Worm (Caenorhabditis elegans) whole organism, L2 larva: ENCODE results near the gene R08B4.3.

ENCODE experiments used
- C34F6.9 ChIP-seq: fragments of 150-350 bp; optimal IDR thresholded peaks from 2 replicates; lab custom pipeline; 2014; ENCODE audit warnings: missing biosample characterization, missing genetic modification characterization
- F13H6.1 ChIP-seq: sonication (generic microtip); optimal IDR thresholded peaks from 2 replicates; lab custom pipeline; 2016; ENCODE audit warnings: missing genetic modification characterization, missing compliant biosample characterization
- R02D3.7 ChIP-seq: fragments of 150-350 bp; optimal IDR thresholded peaks from 2 replicates; lab custom pipeline; 2014; ENCODE audit warnings: missing biosample characterization, missing genetic modification characterization
- alr-1 ChIP-seq: fragments of 150-350 bp; optimal IDR thresholded peaks from 2 replicates; lab custom pipeline; 2014; ENCODE audit warnings: missing biosample characterization, missing genetic modification characterization
- aly-2 ChIP-seq: fragments of 150-350 bp; optimal IDR thresholded peaks from 2 replicates; lab custom pipeline; 2014; ENCODE audit warnings: missing biosample characterization, missing genetic modification characterization
- blmp-1 ChIP-seq: sonication (generic microtip); optimal IDR thresholded peaks from 2 replicates; lab custom pipeline; 2017; ENCODE audit warnings: missing genetic modification characterization, mild to moderate bottlenecking, missing compliant biosample characterization, antibody characterized with exemption, moderate library complexity; ENCODE audit not compliant: insufficient read depth
- ceh-16 ChIP-seq: fragments of 150-350 bp; optimal IDR thresholded peaks from 2 replicates; lab custom pipeline; 2014; ENCODE audit warnings: missing biosample characterization, missing genetic modification characterization
- ceh-82 ChIP-seq: fragments of 150-350 bp; optimal IDR thresholded peaks from 2 replicates; lab custom pipeline; 2014; ENCODE audit warnings: missing biosample characterization, missing genetic modification characterization
- crh-2 ChIP-seq: sonication (generic microtip); optimal IDR thresholded peaks from 2 replicates; lab custom pipeline; 2017; ENCODE audit warnings: missing biosample characterization, missing genetic modification characterization
- egl-27 ChIP-seq: sonication (generic microtip); optimal IDR thresholded peaks from 3 replicates; lab custom pipeline; 2017; ENCODE audit warnings: missing biosample characterization, missing genetic modification reagents, missing genetic modification characterization
- elt-1 ChIP-seq: fragments of 150-350 bp; optimal IDR thresholded peaks from 2 replicates; lab custom pipeline; 2014; ENCODE audit warnings: missing biosample characterization, missing genetic modification characterization
- elt-3 ChIP-seq: sonication (generic microtip); optimal IDR thresholded peaks from 2 replicates; lab custom pipeline; 2017; ENCODE audit warnings: missing biosample characterization, missing genetic modification characterization
- fos-1 ChIP-seq: fragments of 150-350 bp; optimal IDR thresholded peaks from 2 replicates; lab custom pipeline; 2014; ENCODE audit warnings: missing biosample characterization, missing genetic modification characterization
- gmeb-1 ChIP-seq: fragments of 150-350 bp; optimal IDR thresholded peaks from 2 replicates; lab custom pipeline; 2014; ENCODE audit warnings: missing biosample characterization, missing genetic modification characterization
- lin-11 ChIP-seq: fragments of 150-350 bp; sonication (generic microtip); optimal IDR thresholded peaks from 2 replicates; lab custom pipeline; 2014; ENCODE audit warnings: missing biosample characterization, missing genetic modification characterization, inconsistent platforms, mixed read lengths
- lin-13 ChIP-seq: fragments of 150-350 bp; optimal IDR thresholded peaks from 2 replicates; lab custom pipeline; 2014; ENCODE audit warnings: missing biosample characterization, missing genetic modification reagents, missing genetic modification characterization
- lsy-2 ChIP-seq, 2 experiments: fragments of 150-350 bp in 1 of 2; sonication (generic microtip) in 1 of 2; optimal IDR thresholded peaks; 2 replicates each; lab custom pipeline; 2014 to 2017; ENCODE audit warnings: missing biosample characterization in 2 of 2, missing genetic modification characterization in 2 of 2
- mab-5 ChIP-seq: fragments of 150-350 bp; optimal IDR thresholded peaks from 2 replicates; lab custom pipeline; 2014; ENCODE audit warnings: missing biosample characterization, missing genetic modification characterization
- mbf-1 ChIP-seq: sonication (generic microtip); optimal IDR thresholded peaks from 2 replicates; lab custom pipeline; 2017; ENCODE audit warnings: missing biosample characterization, missing genetic modification characterization
- mdl-1 ChIP-seq, 2 experiments: fragments of 150-350 bp in 1 of 2; sonication (generic microtip) in 1 of 2; optimal IDR thresholded peaks; 2 replicates each; lab custom pipeline; 2017; ENCODE audit warnings: missing biosample characterization in 2 of 2, missing genetic modification characterization in 2 of 2
- nhr-11 ChIP-seq: fragments of 150-350 bp; optimal IDR thresholded peaks from 2 replicates; lab custom pipeline; 2014; ENCODE audit warnings: missing biosample characterization, missing genetic modification characterization
- nhr-12 ChIP-seq: fragments of 150-350 bp; optimal IDR thresholded peaks from 2 replicates; lab custom pipeline; 2014; ENCODE audit warnings: missing biosample characterization, missing genetic modification characterization
- nhr-21 ChIP-seq: fragments of 150-350 bp; optimal IDR thresholded peaks from 2 replicates; lab custom pipeline; 2014; ENCODE audit warnings: missing biosample characterization, missing genetic modification characterization
- nhr-237 ChIP-seq: fragments of 150-350 bp; optimal IDR thresholded peaks from 2 replicates; lab custom pipeline; 2014; ENCODE audit warnings: missing biosample characterization, missing genetic modification characterization
- nhr-25 ChIP-seq: fragments of 150-350 bp; sonication (generic microtip); optimal IDR thresholded peaks from 3 replicates; lab custom pipeline; 2014; ENCODE audit warnings: missing biosample characterization, missing genetic modification characterization
- nhr-6 ChIP-seq: fragments of 150-350 bp; optimal IDR thresholded peaks from 2 replicates; lab custom pipeline; 2014; ENCODE audit warnings: missing biosample characterization, missing genetic modification characterization
- nhr-77 ChIP-seq: fragments of 150-350 bp; optimal IDR thresholded peaks from 2 replicates; lab custom pipeline; 2014; ENCODE audit warnings: missing biosample characterization, missing genetic modification characterization
- peb-1 ChIP-seq: fragments of 150-350 bp; optimal IDR thresholded peaks from 2 replicates; lab custom pipeline; 2014; ENCODE audit warnings: missing biosample characterization, missing genetic modification characterization
- sem-4 ChIP-seq: fragments of 150-350 bp; optimal IDR thresholded peaks from 2 replicates; lab custom pipeline; 2014; ENCODE audit warnings: missing biosample characterization, missing genetic modification reagents, missing genetic modification characterization
- sma-3 ChIP-seq: sonication (generic microtip); optimal IDR thresholded peaks from 2 replicates; lab custom pipeline; 2016; ENCODE audit warnings: missing genetic modification reagents, missing genetic modification characterization, missing compliant biosample characterization
- sma-9 ChIP-seq, 2 experiments: fragments of 150-350 bp in 1 of 2; sonication (generic microtip) in 1 of 2; optimal IDR thresholded peaks; 2 replicates each; lab custom pipeline; 2014 to 2016; ENCODE audit warnings: missing genetic modification characterization in 2 of 2, mild to moderate bottlenecking in 1 of 2, missing biosample characterization in 1 of 2, missing compliant biosample characterization in 1 of 2, missing genetic modification reagents in 1 of 2, moderate library complexity in 1 of 2
- unc-39 ChIP-seq: fragments of 150-350 bp; optimal IDR thresholded peaks from 2 replicates; lab custom pipeline; 2014; ENCODE audit warnings: missing biosample characterization, missing genetic modification characterization
- unc-55 ChIP-seq: fragments of 150-350 bp; sonication (generic microtip); optimal IDR thresholded peaks from 3 replicates; lab custom pipeline; 2014; ENCODE audit warnings: missing biosample characterization, missing genetic modification reagents, missing genetic modification characterization
- unc-62 ChIP-seq: fragments of 150-350 bp; optimal IDR thresholded peaks from 2 replicates; lab custom pipeline; 2014; ENCODE audit warnings: missing biosample characterization, missing genetic modification reagents, missing genetic modification characterization
- ztf-11 ChIP-seq: sonication (generic microtip); optimal IDR thresholded peaks from 2 replicates; lab custom pipeline; 2017; ENCODE audit warnings: missing biosample characterization, missing genetic modification characterization
- ztf-4 ChIP-seq: fragments of 150-350 bp; optimal IDR thresholded peaks from 2 replicates; lab custom pipeline; 2014; ENCODE audit warnings: missing biosample characterization, missing genetic modification characterization

Gene R08B4.3

DNA sequence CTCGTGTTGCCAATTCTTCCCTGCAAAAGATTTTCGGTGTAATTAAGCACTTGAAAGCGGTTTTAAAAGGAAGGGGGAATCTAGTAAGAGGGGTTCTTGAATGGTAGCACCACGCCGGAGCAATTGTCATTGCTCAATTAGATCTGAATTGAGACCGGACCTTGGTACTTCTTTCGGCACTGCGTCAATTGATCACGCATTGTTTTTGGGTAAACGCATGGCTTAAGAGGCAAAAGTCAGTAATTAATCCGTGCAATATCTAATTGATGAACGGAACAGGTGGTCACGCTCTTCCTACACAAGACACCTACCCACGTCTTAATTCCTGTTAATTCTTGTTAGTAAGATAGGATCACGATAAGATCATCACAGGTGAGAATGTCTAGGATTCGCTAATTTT lies 3.2 kb upstream of the R08B4.3 start:
- TF ChIP-seq mab-5 (no peak), crh-2 (tag; lab: Kevin White, UChicago) (no peak), lin-11 (tag; lab: Kevin White, UChicago) (no peak), nhr-237 (tag; lab: Kevin White, UChicago) (no peak), mdl-1 (tag; optimal IDR thresholded peaks at IDR 0.05; lab: Kevin White, UChicago) (no peak), C34F6.9 (tag; lab: Kevin White, UChicago) (no peak), alr-1 (tag; lab: Kevin White, UChicago) (no peak), aly-2 (tag; lab: Kevin White, UChicago) (no peak), fos-1 (tag; lab: Kevin White, UChicago) (no peak), nhr-77 (tag; lab: Kevin White, UChicago) (no peak), elt-3 (no peak), ztf-4 (tag; lab: Kevin White, UChicago) (no peak), unc-62 (no peak)

ce11 chrX:11122412-11122811 lies 1.6 kb upstream of the R08B4.3 start:
- TF ChIP-seq C34F6.9 (tag; lab: Kevin White, UChicago) (no peak), gmeb-1 (tag; lab: Kevin White, UChicago) (no peak), nhr-12 (tag; lab: Kevin White, UChicago) (no peak), nhr-21 (tag; lab: Kevin White, UChicago) (no peak), fos-1 (tag; lab: Kevin White, UChicago) (no peak), nhr-77 (tag; lab: Kevin White, UChicago) (no peak), crh-2 (tag; lab: Kevin White, UChicago) (no peak), elt-3 (no peak), F13H6.1 (no peak), peb-1 (tag; lab: Kevin White, UChicago) (no peak), sma-9 (GFP tag; optimal IDR thresholded peaks at IDR 0.05; lab: Kevin White, UChicago) (no peak), sma-9 (tag; optimal IDR thresholded peaks at IDR 0.05; lab: Kevin White, UChicago) (no peak), nhr-237 (tag; lab: Kevin White, UChicago) (no peak), nhr-25 (tag; lab: Kevin White, UChicago) (no peak), lsy-2 (tag; optimal IDR thresholded peaks at IDR 0.05; lab: Kevin White, UChicago) (no peak), ceh-16 (tag; lab: Kevin White, UChicago) (no peak), nhr-11 (tag; lab: Kevin White, UChicago) (no peak)

ce11 chrX:11116723-11117122 lies 4.1 kb downstream of the R08B4.3 start, which contains the start of gene nlp-66:
Gene nlp-66 (minus strand): TSS chrX:11116823.
- TF ChIP-seq R02D3.7 (tag; lab: Kevin White, UChicago) (no peak), ztf-4 (tag; lab: Kevin White, UChicago) (no peak), nhr-6 (tag; lab: Kevin White, UChicago) (no peak), blmp-1 (tag; lab: Kevin White, UChicago) (no peak), lin-13 (no peak), nhr-25 (tag; lab: Kevin White, UChicago) (no peak), gmeb-1 (tag; lab: Kevin White, UChicago) (no peak), mbf-1 (tag; lab: Kevin White, UChicago) (no peak), ceh-16 (tag; lab: Kevin White, UChicago) (no peak), ztf-11 (tag; lab: Kevin White, UChicago) (no peak), lin-11 (tag; lab: Kevin White, UChicago) (no peak), C34F6.9 (tag; lab: Kevin White, UChicago) (no peak), egl-27 (tag; lab: Kevin White, UChicago) (no peak), sma-3 (GFP tag; lab: Kevin White, UChicago) (no peak), crh-2 (tag; lab: Kevin White, UChicago) (no peak), unc-55 (GFP tag; lab: Kevin White, UChicago) (no peak), lsy-2 (tag; optimal IDR thresholded peaks at IDR 0.05; lab: Kevin White, UChicago) (no peak), sem-4 (tag; lab: Kevin White, UChicago) (no peak), ceh-82 (tag; lab: Kevin White, UChicago) (no peak), aly-2 (tag; lab: Kevin White, UChicago) (no peak)

DNA sequence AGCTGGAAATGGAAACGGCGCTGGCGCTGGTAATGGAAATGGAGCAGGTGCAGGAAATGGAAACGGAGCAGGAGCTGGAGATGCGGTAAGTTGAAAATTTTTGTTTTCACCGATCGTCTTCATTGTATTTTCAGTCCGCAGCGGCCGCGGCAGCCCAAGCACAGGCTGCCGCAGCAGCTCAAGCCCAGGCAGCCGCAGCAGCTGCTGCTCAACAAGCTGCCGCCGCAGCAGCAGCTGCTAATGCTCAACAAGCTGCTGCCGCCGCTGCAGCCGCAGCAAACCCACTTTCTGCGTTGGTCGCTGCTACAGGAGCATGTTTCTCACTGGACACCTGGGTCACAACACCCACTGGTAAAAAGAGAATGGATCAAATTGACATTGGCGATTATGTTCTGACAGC lies 6.4 kb downstream of the R08B4.3 start:
- TF ChIP-seq R02D3.7 (tag; lab: Kevin White, UChicago) (no peak), elt-1 (no peak), sma-9 (GFP tag; optimal IDR thresholded peaks at IDR 0.05; lab: Kevin White, UChicago) (no peak), sma-9 (tag; optimal IDR thresholded peaks at IDR 0.05; lab: Kevin White, UChicago) (no peak), ztf-11 (tag; lab: Kevin White, UChicago) (no peak), mbf-1 (tag; lab: Kevin White, UChicago) (no peak), unc-39 (tag; lab: Kevin White, UChicago) (no peak), unc-62 (no peak), nhr-77 (tag; lab: Kevin White, UChicago) (no peak), nhr-12 (tag; lab: Kevin White, UChicago) (no peak), elt-3 (no peak), peb-1 (tag; lab: Kevin White, UChicago) (no peak)
- TF ChIP-seq, all 48 proteins: peak for 0
